Fruit fly (Drosophila melanogaster) whole organism: ENCODE results near the gene RfC4.

ENCODE experiments used
- CG8478 ChIP-seq: fragments of >200 bp; optimal IDR thresholded peaks from 2 replicates; lab custom pipeline; 2018; ENCODE audit warnings: inconsistent platforms
- EcR ChIP-seq, 2 experiments: fragments of >200 bp; optimal IDR thresholded peaks; 2 replicates each; lab custom pipeline; 2017; ENCODE audit warnings: missing biosample characterization in 2 of 2, missing genetic modification characterization in 2 of 2, missing genetic modification reagents in 2 of 2
- psq ChIP-seq: fragments of >200 bp; optimal IDR thresholded peaks from 2 replicates; lab custom pipeline; 2017
- usp ChIP-seq: fragments of >200 bp; optimal IDR thresholded peaks from 2 replicates; lab custom pipeline; 2017; ENCODE audit warnings: missing biosample characterization, missing genetic modification characterization, mixed read lengths

DNA sequence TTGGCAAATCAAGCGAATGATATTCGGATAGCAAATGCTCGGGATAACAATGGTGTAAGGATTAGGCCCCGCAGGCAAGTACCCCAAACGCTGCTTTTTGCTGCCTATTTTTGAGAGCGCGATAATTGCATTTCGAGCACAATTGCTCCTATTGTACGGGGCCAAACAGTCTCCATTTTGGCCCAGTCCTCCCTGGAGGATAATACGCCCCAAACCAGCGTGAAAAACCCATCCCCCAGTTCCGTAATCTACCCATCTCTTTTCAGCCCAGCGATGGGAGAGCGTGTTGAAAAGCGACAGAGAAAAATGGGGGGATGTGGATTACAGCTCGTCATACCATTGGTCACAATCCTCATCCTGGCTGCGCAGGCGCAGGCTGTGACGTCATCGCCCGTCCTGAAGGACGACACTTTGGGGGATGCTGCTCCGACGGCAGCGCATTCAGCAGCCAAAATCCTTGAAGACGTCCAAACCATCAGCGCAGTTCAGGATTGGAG lies 47.1 kb downstream of the RfC4 start, which contains the start of gene Gad1:
- no peak for TF ChIP-seq psq
- TF ChIP-seq usp: no peak
- no peak for TF ChIP-seq EcR (GFP tag; optimal IDR thresholded peaks at IDR 0.05; lab: Kevin White, UChicago)
- no peak for TF ChIP-seq CG8478 (lab: Kevin White, UChicago)
